Worm (Caenorhabditis elegans) whole organism, L4/young adult: Measurements from ENCODE around the gene F49E10.4.

ENCODE experiments used
- W03F9.2 ChIP-seq: fragments of 150-350 bp; optimal IDR thresholded peaks from 2 replicates; lab custom pipeline; 2014; ENCODE audit warnings: missing biosample characterization, missing genetic modification characterization
- dao-5 ChIP-seq: sonication (generic microtip); optimal IDR thresholded peaks from 2 replicates; lab custom pipeline; 2016; ENCODE audit warnings: missing genotype, missing genetic modification characterization, moderate library complexity, missing compliant biosample characterization
- him-1 ChIP-seq: sonication (generic microtip); optimal IDR thresholded peaks from 2 replicates; lab custom pipeline; 2016; ENCODE audit warnings: missing genotype, missing genetic modification reagents, missing genetic modification characterization, missing compliant biosample characterization

The F49E10.4 gene

ce11 chrX:5904603-5905081 is 29.0 kb downstream of the F49E10.4 start, which contains the start of gene nlp-49:
TSS of gene nlp-49 (plus strand) at chrX:5904653.
- TF ChIP-seq him-1 (tag; lab: Kevin White, UChicago), result no peak

ce11 chrX:5905764-5906163 is 30.1 kb downstream of the F49E10.4 start:
- no peak for TF ChIP-seq W03F9.2 (tag; lab: Kevin White, UChicago)
- no peak for TF ChIP-seq him-1 (tag; lab: Kevin White, UChicago)
- TF ChIP-seq dao-5 (tag; lab: Kevin White, UChicago), result no peak

DNA sequence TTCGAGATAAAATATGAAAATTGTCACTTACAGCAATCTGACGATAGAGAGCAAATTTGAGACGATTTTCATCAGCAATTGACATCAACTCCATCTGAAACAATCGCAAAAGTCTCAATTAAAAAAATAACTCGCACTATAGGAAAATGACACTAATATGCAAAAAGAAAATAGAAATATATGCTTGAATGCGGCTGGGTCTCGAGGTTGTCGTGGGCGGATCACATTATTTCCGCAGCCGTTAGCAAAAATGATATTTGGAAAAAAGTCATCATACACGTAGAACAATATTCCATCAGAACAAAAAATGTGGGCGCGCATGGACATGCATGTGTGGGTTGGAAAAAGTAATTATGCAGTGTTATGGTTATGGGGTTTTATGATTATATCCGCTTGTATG is 41.6 kb downstream of the F49E10.4 start, which contains the start of gene Y23B4A.1:
Gene Y23B4A.1 (minus strand): TSS at position 101 of the 400 bp plus-strand sequence.
- TF ChIP-seq W03F9.2 (tag; lab: Kevin White, UChicago), result no peak
- TF ChIP-seq him-1 (tag; lab: Kevin White, UChicago), result no peak
- TF ChIP-seq dao-5 (tag; lab: Kevin White, UChicago), result no peak

ce11 chrX:5919097-5919496 is 43.4 kb downstream of the F49E10.4 start, which contains the start of gene capa-1:
TSS of gene capa-1 (plus strand) at chrX:5919397.
- TF ChIP-seq him-1 (tag; lab: Kevin White, UChicago) (no peak), W03F9.2 (tag; lab: Kevin White, UChicago) (no peak), dao-5 (tag; lab: Kevin White, UChicago) (no peak)

- TF ChIP-seq dao-5 (tag; lab: Kevin White, UChicago) (no peak), W03F9.2 (tag; lab: Kevin White, UChicago) (no peak), him-1 (tag; lab: Kevin White, UChicago) (no peak)
Measured at ce11 chrX:5923672-5924071, 48.0 kb downstream of the F49E10.4 start.

DNA sequence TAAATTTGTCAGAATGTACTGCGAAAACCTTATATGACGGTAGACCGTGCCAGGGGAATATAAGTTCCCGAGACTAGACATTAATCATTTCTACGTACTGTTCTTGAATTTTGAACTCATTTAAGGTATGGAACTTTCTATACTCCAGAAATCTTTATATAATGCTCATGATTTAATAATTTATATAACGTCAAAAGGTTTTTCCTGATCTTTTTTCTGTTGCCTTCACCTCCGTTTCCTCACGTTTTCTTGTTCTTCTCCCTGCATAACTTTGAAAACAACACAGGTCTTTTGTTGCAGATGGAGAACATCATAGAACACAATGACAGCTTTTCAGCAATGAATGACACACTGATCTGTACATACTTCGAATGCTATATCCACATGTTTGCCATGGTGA is 55.2 kb downstream of the F49E10.4 start, which contains the start of gene egl-6:
Gene egl-6 (plus strand): TSS at position 301 of the 400 bp plus-strand sequence.
- no peak for TF ChIP-seq W03F9.2 (tag; lab: Kevin White, UChicago)
- TF ChIP-seq him-1 (tag; lab: Kevin White, UChicago), result no peak
- TF ChIP-seq dao-5 (tag; lab: Kevin White, UChicago), result no peak
